Worm (Caenorhabditis elegans) whole organism, L4/young adult: ENCODE measurements around the gene F58E6.5.

Experiments
- W03F9.2 ChIP-seq: fragments of 150-350 bp; optimal IDR thresholded peaks from 2 replicates; lab custom pipeline; 2014; ENCODE audit warnings: missing biosample characterization, missing genetic modification characterization
- dao-5 ChIP-seq: sonication (generic microtip); optimal IDR thresholded peaks from 2 replicates; lab custom pipeline; 2016; ENCODE audit warnings: missing genotype, missing genetic modification characterization, moderate library complexity, missing compliant biosample characterization
- him-1 ChIP-seq: sonication (generic microtip); optimal IDR thresholded peaks from 2 replicates; lab custom pipeline; 2016; ENCODE audit warnings: missing genotype, missing genetic modification reagents, missing genetic modification characterization, missing compliant biosample characterization

F58E6.5 gene

ce11 chrV:9754459-9754858 is at the start of gene F58E6.5:
Gene F58E6.5 (minus strand): TSS chrV:9754559.
- no peak for TF ChIP-seq W03F9.2 (tag; lab: Kevin White, UChicago)
- TF ChIP-seq him-1 (tag; lab: Kevin White, UChicago): no peak
- TF ChIP-seq dao-5 (tag; lab: Kevin White, UChicago): no peak

DNA sequence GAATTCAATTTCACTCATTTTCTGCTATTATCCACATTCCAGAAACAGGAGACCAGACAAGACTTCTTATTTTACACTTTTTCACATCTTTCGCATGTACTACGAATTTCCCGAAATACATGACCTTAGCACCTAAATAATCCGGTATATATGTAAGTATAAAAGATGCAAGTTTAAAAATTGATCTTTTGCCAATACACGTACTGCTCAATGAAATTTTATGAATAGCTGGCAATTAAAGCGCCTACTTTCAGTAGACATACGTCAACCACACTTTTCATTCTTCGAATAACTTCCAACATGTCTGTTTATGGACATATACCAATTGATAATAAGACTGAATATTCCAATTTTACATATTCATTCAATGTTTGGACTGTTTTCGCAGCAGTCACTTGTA is 48.8 kb upstream of the F58E6.5 start, which contains the start of gene sru-39:
TSS of gene sru-39 (plus strand) at position 301 of the 400 bp plus-strand sequence.
- TF ChIP-seq dao-5 (tag; lab: Kevin White, UChicago): no peak
- TF ChIP-seq W03F9.2 (tag; lab: Kevin White, UChicago): no peak
- TF ChIP-seq him-1 (tag; lab: Kevin White, UChicago): no peak

ce11 chrV:9801965-9802364 is 47.6 kb upstream of the F58E6.5 start, which contains the start of gene F46B6.10:
Gene F46B6.10 (minus strand): TSS chrV:9802065.
- no peak for TF ChIP-seq W03F9.2 (tag; lab: Kevin White, UChicago)
- TF ChIP-seq him-1 (tag; lab: Kevin White, UChicago): no peak
- TF ChIP-seq dao-5 (tag; lab: Kevin White, UChicago): no peak

- TF ChIP-seq W03F9.2 (tag; lab: Kevin White, UChicago) (no peak), him-1 (tag; lab: Kevin White, UChicago) (no peak), dao-5 (tag; lab: Kevin White, UChicago) (no peak)
Measured at ce11 chrV:9799076-9799475, 44.7 kb upstream of the F58E6.5 start, which contains the start of gene F46B6.13. Gene F46B6.13 (minus strand): TSS chrV:9799176.

ce11 chrV:9798212-9798611 is 43.9 kb upstream of the F58E6.5 start:
- TF ChIP-seq dao-5 (tag; lab: Kevin White, UChicago) (no peak), him-1 (tag; lab: Kevin White, UChicago) (no peak), W03F9.2 (tag; lab: Kevin White, UChicago) (no peak)

DNA sequence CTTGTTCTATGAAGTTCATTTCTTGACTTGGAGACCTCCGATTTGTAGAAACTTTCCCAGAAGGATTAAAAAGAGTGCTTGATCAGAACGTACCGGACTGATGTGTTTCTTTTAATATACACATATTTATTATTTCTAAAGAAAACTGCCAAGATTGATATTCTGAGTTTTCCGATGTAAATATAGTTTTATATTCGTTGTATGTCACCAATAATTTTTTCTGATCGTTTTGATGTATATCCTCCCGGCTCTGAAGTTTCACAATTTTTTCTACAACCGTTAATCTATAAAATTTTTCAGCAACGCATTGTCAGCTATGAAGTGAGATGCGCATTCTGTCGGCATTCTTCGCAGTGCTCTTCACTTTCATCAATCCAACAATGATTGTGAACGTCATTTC is 42.2 kb upstream of the F58E6.5 start, which contains the start of gene F46B6.9:
TSS of gene F46B6.9 (plus strand) at position 301 of the 400 bp plus-strand sequence.
- TF ChIP-seq him-1 (tag; lab: Kevin White, UChicago) (no peak), W03F9.2 (tag; lab: Kevin White, UChicago) (no peak), dao-5 (tag; lab: Kevin White, UChicago) (no peak)

ce11 chrV:9796002-9796401 is 41.6 kb upstream of the F58E6.5 start:
- no peak for TF ChIP-seq dao-5 (tag; lab: Kevin White, UChicago)
- no peak for TF ChIP-seq him-1 (tag; lab: Kevin White, UChicago)
- TF ChIP-seq W03F9.2 (tag; lab: Kevin White, UChicago): no peak

DNA sequence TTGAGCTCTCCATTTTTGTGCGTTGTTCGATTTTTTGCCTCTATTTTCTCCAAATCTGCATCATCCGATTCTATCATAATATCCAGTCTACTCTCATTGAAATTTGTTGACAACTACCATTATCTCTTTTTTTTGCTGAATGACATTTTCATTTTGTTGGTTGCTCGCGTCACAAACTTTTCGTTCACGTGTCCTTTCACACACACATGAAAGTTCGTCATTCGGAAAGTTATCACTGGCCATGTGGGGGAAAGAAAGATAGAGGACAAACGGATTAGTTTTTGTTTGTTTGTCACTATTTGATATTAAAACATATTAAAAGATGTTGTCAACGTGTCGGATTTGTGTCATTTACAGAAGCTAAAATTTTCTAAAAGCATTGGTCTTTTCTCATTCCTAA is 40.6 kb upstream of the F58E6.5 start:
- TF ChIP-seq dao-5 (tag; lab: Kevin White, UChicago) (no peak), W03F9.2 (tag; lab: Kevin White, UChicago) (no peak), him-1 (tag; lab: Kevin White, UChicago) (no peak)

DNA sequence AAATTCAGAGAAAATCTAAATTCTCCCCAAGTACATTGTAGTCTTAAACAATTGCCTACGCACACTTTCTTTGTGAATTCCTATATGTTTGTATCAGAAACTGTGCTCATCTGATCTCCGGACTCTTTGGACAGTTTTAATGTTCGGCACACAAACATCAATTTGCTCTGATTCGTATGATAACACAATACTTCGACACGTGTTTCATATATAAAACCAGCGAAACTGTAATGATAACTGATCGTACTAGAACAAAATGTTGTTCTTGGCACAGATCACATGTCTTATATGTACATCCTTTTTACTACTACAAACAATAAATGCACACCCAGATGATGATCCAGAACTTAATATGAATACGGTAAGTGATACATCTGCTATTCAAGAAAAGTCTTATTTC is 37.0 kb upstream of the F58E6.5 start, which contains the start of gene lipl-2:
TSS of gene lipl-2 (plus strand) at position 236 of the 400 bp plus-strand sequence.
- TF ChIP-seq dao-5 (tag; lab: Kevin White, UChicago) (no peak), W03F9.2 (tag; lab: Kevin White, UChicago) (no peak), him-1 (tag; lab: Kevin White, UChicago) (no peak)

DNA sequence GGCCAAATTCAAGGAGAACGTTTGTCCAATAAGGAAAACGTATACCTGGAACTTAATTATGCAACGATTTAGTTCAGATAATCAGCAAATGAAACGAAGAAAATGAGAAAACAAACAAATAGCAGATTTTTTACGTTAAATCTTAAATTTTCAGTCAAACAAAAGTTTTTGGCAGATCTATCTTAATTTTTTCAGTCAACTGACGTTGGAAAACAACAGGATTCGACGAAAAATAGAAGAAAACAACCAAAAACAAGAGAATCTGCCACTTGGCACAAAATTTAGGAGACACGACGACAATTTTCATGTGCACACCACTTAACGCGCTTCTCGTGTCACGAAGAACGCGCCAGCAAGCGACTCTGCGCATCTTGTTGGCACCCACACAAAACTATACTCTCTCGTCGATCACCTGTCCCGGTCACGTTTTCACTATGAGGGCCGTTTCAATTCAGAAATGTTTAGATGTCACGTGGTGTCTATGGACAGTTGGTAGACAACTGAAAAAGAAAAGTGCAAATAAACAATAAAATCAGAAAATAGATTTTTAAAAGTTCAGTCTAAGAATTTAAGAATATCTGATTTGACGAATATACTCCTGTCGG is 35.4 kb upstream of the F58E6.5 start, which contains the start of gene ztf-7:
TSS of gene ztf-7 (minus strand) at position 51 of the 605 bp plus-strand sequence.
- TF ChIP-seq W03F9.2 (tag; lab: Kevin White, UChicago) (peak; percentile 96), dao-5 (tag; lab: Kevin White, UChicago) (no peak), him-1 (tag; lab: Kevin White, UChicago) (peak; percentile 68)

DNA sequence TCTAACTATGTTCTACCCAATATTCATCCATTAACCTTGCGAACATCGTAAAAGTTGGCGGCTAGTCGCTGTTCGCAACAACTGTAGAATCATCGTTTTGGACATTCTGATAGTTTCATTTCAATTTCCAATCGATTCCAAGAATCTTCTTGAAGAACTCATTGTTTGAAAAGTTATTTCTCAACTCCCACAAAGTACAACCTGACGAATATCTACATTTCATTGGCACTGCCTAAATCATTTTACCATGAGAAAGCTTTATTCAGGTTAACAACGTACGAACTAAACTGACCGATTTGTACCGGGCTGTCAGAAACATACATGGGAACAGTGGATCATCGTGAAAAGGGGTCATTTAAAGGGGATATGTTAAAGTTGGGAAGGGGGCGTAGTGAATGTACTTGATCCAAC is 32.4 kb upstream of the F58E6.5 start, which contains the start of gene F46B6.6:
TSS of gene F46B6.6 (minus strand) at position 148 of the 411 bp plus-strand sequence.
- no peak for TF ChIP-seq him-1 (tag; lab: Kevin White, UChicago)
- no peak for TF ChIP-seq W03F9.2 (tag; lab: Kevin White, UChicago)
- no peak for TF ChIP-seq dao-5 (tag; lab: Kevin White, UChicago)

ce11 chrV:9784215-9784614 is 29.9 kb upstream of the F58E6.5 start:
- TF ChIP-seq W03F9.2 (tag; lab: Kevin White, UChicago) (no peak), dao-5 (tag; lab: Kevin White, UChicago) (no peak), him-1 (tag; lab: Kevin White, UChicago) (no peak)

ce11 chrV:9782969-9783368 is 28.6 kb upstream of the F58E6.5 start, which contains the start of gene F46B6.5:
Gene F46B6.5 (minus strand): TSS chrV:9783069.
- TF ChIP-seq him-1 (tag; lab: Kevin White, UChicago) (no peak), dao-5 (tag; lab: Kevin White, UChicago) (no peak)
